Worm (Caenorhabditis elegans) whole organism, L2 larva: ENCODE results near the gene Y48G9A.11.
A peak's percentile ranks its signal among the peaks of the same experiment; 100 is the strongest.

Source experiments
- C34F6.9 ChIP-seq: fragments of 150-350 bp; optimal IDR thresholded peaks from 2 replicates; lab custom pipeline; 2014; ENCODE audit warnings: missing biosample characterization, missing genetic modification characterization
- F13H6.1 ChIP-seq: sonication (generic microtip); optimal IDR thresholded peaks from 2 replicates; lab custom pipeline; 2016; ENCODE audit warnings: missing genetic modification characterization, missing compliant biosample characterization
- R02D3.7 ChIP-seq: fragments of 150-350 bp; optimal IDR thresholded peaks from 2 replicates; lab custom pipeline; 2014; ENCODE audit warnings: missing biosample characterization, missing genetic modification characterization
- Y55F3AM.14 ChIP-seq: fragments of 200-800 bp; sonication (Bioruptor generic); optimal IDR thresholded peaks from 2 replicates; lab custom pipeline; 2018; ENCODE audit warnings: mild to moderate bottlenecking, missing genetic modification characterization, missing compliant biosample characterization
- ZK546.5 ChIP-seq: sonication (generic microtip); optimal IDR thresholded peaks from 2 replicates; lab custom pipeline; 2017; ENCODE audit warnings: missing biosample characterization, missing genetic modification characterization
- alr-1 ChIP-seq: fragments of 150-350 bp; optimal IDR thresholded peaks from 2 replicates; lab custom pipeline; 2014; ENCODE audit warnings: missing biosample characterization, missing genetic modification characterization
- aly-2 ChIP-seq: fragments of 150-350 bp; optimal IDR thresholded peaks from 2 replicates; lab custom pipeline; 2014; ENCODE audit warnings: missing biosample characterization, missing genetic modification characterization
- ama-1 ChIP-seq: fragments of 150-350 bp; optimal IDR thresholded peaks from 2 replicates; lab custom pipeline; 2018; ENCODE audit warnings: inconsistent platforms
- ceh-16 ChIP-seq: fragments of 150-350 bp; optimal IDR thresholded peaks from 2 replicates; lab custom pipeline; 2014; ENCODE audit warnings: missing biosample characterization, missing genetic modification characterization
- ceh-82 ChIP-seq: fragments of 150-350 bp; optimal IDR thresholded peaks from 2 replicates; lab custom pipeline; 2014; ENCODE audit warnings: missing biosample characterization, missing genetic modification characterization
- crh-2 ChIP-seq: sonication (generic microtip); optimal IDR thresholded peaks from 2 replicates; lab custom pipeline; 2017; ENCODE audit warnings: missing biosample characterization, missing genetic modification characterization
- dmd-4 ChIP-seq: sonication (generic microtip); optimal IDR thresholded peaks from 2 replicates; lab custom pipeline; 2017; ENCODE audit warnings: missing biosample characterization, missing genetic modification characterization
- egl-27 ChIP-seq: sonication (generic microtip); optimal IDR thresholded peaks from 3 replicates; lab custom pipeline; 2017; ENCODE audit warnings: missing biosample characterization, missing genetic modification reagents, missing genetic modification characterization
- elt-1 ChIP-seq: fragments of 150-350 bp; optimal IDR thresholded peaks from 2 replicates; lab custom pipeline; 2014; ENCODE audit warnings: missing biosample characterization, missing genetic modification characterization
- elt-3 ChIP-seq: sonication (generic microtip); optimal IDR thresholded peaks from 2 replicates; lab custom pipeline; 2017; ENCODE audit warnings: missing biosample characterization, missing genetic modification characterization
- fos-1 ChIP-seq: fragments of 150-350 bp; optimal IDR thresholded peaks from 2 replicates; lab custom pipeline; 2014; ENCODE audit warnings: missing biosample characterization, missing genetic modification characterization
- gmeb-1 ChIP-seq: fragments of 150-350 bp; optimal IDR thresholded peaks from 2 replicates; lab custom pipeline; 2014; ENCODE audit warnings: missing biosample characterization, missing genetic modification characterization
- lin-11 ChIP-seq: fragments of 150-350 bp; sonication (generic microtip); optimal IDR thresholded peaks from 2 replicates; lab custom pipeline; 2014; ENCODE audit warnings: missing biosample characterization, missing genetic modification characterization, inconsistent platforms, mixed read lengths
- lin-13 ChIP-seq: fragments of 150-350 bp; optimal IDR thresholded peaks from 2 replicates; lab custom pipeline; 2014; ENCODE audit warnings: missing biosample characterization, missing genetic modification reagents, missing genetic modification characterization
- lsy-2 ChIP-seq, 2 experiments: fragments of 150-350 bp in 1 of 2; sonication (generic microtip) in 1 of 2; optimal IDR thresholded peaks; 2 replicates each; lab custom pipeline; 2014 to 2017; ENCODE audit warnings: missing biosample characterization in 2 of 2, missing genetic modification characterization in 2 of 2
- mab-5 ChIP-seq: fragments of 150-350 bp; optimal IDR thresholded peaks from 2 replicates; lab custom pipeline; 2014; ENCODE audit warnings: missing biosample characterization, missing genetic modification characterization
- mbf-1 ChIP-seq: sonication (generic microtip); optimal IDR thresholded peaks from 2 replicates; lab custom pipeline; 2017; ENCODE audit warnings: missing biosample characterization, missing genetic modification characterization
- mdl-1 ChIP-seq, 2 experiments: fragments of 150-350 bp in 1 of 2; sonication (generic microtip) in 1 of 2; optimal IDR thresholded peaks; 2 replicates each; lab custom pipeline; 2017; ENCODE audit warnings: missing biosample characterization in 2 of 2, missing genetic modification characterization in 2 of 2
- nhr-10 ChIP-seq: sonication (generic microtip); optimal IDR thresholded peaks from 2 replicates; lab custom pipeline; 2017; ENCODE audit warnings: missing biosample characterization, missing genetic modification characterization
- nhr-11 ChIP-seq: fragments of 150-350 bp; optimal IDR thresholded peaks from 2 replicates; lab custom pipeline; 2014; ENCODE audit warnings: missing biosample characterization, missing genetic modification characterization
- nhr-12 ChIP-seq: fragments of 150-350 bp; optimal IDR thresholded peaks from 2 replicates; lab custom pipeline; 2014; ENCODE audit warnings: missing biosample characterization, missing genetic modification characterization
- nhr-21 ChIP-seq: fragments of 150-350 bp; optimal IDR thresholded peaks from 2 replicates; lab custom pipeline; 2014; ENCODE audit warnings: missing biosample characterization, missing genetic modification characterization
- nhr-23 ChIP-seq: fragments of 150-350 bp; optimal IDR thresholded peaks from 2 replicates; lab custom pipeline; 2014; ENCODE audit warnings: missing biosample characterization, missing genetic modification reagents, missing genetic modification characterization
- nhr-6 ChIP-seq: fragments of 150-350 bp; optimal IDR thresholded peaks from 2 replicates; lab custom pipeline; 2014; ENCODE audit warnings: missing biosample characterization, missing genetic modification characterization
- nhr-77 ChIP-seq: fragments of 150-350 bp; optimal IDR thresholded peaks from 2 replicates; lab custom pipeline; 2014; ENCODE audit warnings: missing biosample characterization, missing genetic modification characterization
- peb-1 ChIP-seq: fragments of 150-350 bp; optimal IDR thresholded peaks from 2 replicates; lab custom pipeline; 2014; ENCODE audit warnings: missing biosample characterization, missing genetic modification characterization
- sem-4 ChIP-seq: fragments of 150-350 bp; optimal IDR thresholded peaks from 2 replicates; lab custom pipeline; 2014; ENCODE audit warnings: missing biosample characterization, missing genetic modification reagents, missing genetic modification characterization
- skn-1 ChIP-seq: sonication (generic microtip); optimal IDR thresholded peaks from 2 replicates; lab custom pipeline; 2017; ENCODE audit warnings: missing biosample characterization, missing genetic modification characterization
- sma-3 ChIP-seq: sonication (generic microtip); optimal IDR thresholded peaks from 2 replicates; lab custom pipeline; 2016; ENCODE audit warnings: missing genetic modification reagents, missing genetic modification characterization, missing compliant biosample characterization
- snpc-4 ChIP-seq: fragments of 150-350 bp; optimal IDR thresholded peaks from 2 replicates; lab custom pipeline; 2014; ENCODE audit warnings: missing biosample characterization, missing genetic modification characterization
- unc-39 ChIP-seq: fragments of 150-350 bp; optimal IDR thresholded peaks from 2 replicates; lab custom pipeline; 2014; ENCODE audit warnings: missing biosample characterization, missing genetic modification characterization
- unc-55 ChIP-seq: fragments of 150-350 bp; sonication (generic microtip); optimal IDR thresholded peaks from 3 replicates; lab custom pipeline; 2014; ENCODE audit warnings: missing biosample characterization, missing genetic modification reagents, missing genetic modification characterization
- unc-62 ChIP-seq: fragments of 150-350 bp; optimal IDR thresholded peaks from 2 replicates; lab custom pipeline; 2014; ENCODE audit warnings: missing biosample characterization, missing genetic modification reagents, missing genetic modification characterization
- ztf-4 ChIP-seq: fragments of 150-350 bp; optimal IDR thresholded peaks from 2 replicates; lab custom pipeline; 2014; ENCODE audit warnings: missing biosample characterization, missing genetic modification characterization

The Y48G9A.11 gene

DNA sequence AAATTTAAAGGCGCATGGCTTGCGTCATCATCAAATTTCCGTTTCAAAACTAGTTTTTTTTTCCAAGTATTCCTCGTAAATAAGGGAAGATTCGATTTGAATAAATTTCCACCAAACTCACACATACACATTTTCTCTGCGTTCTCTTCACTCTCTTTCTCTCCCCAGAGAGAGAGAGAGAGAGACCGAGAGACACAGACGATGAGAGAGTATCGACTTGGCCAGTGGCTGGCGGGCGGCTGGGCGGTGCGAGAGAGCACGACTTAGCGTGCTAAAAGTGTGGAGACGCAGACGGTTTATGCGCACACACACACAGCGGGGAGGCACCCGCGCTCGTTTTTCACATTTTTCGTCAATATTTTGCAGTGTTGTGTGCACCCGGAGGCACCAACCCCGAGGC lies 15.9 kb downstream of the Y48G9A.11 start (continued):
- TF ChIP-seq nhr-23 (tag; lab: Kevin White, UChicago), result no peak
- TF ChIP-seq Y55F3AM.14, result peak; percentile 23
- TF ChIP-seq peb-1 (tag; lab: Kevin White, UChicago), result no peak
- peak; percentile 48 for TF ChIP-seq fos-1 (tag; lab: Kevin White, UChicago)
- TF ChIP-seq lsy-2 (tag; optimal IDR thresholded peaks at IDR 0.05; lab: Kevin White, UChicago), result peak; percentile 68 to 86
- peak; percentile 80 for TF ChIP-seq C34F6.9 (tag; lab: Kevin White, UChicago)
- no peak for TF ChIP-seq alr-1
- peak; percentile 83 for TF ChIP-seq F13H6.1
- TF ChIP-seq sma-3 (GFP tag; lab: Kevin White, UChicago), result peak; percentile 37
- TF ChIP-seq mdl-1 (tag; optimal IDR thresholded peaks at IDR 0.05; lab: Kevin White, UChicago), result peak in 1 of 2 experiments; percentile 54
- no peak for TF ChIP-seq R02D3.7 (tag; lab: Kevin White, UChicago)
- no peak for TF ChIP-seq ceh-16 (tag; lab: Kevin White, UChicago)
- no peak for TF ChIP-seq nhr-77
- no peak for TF ChIP-seq nhr-21
- TF ChIP-seq lin-13 (GFP tag; lab: Kevin White, UChicago), result peak; percentile 82
- TF ChIP-seq ama-1 (lab: Kevin White, UChicago), result no peak
- TF ChIP-seq ztf-4 (tag; lab: Kevin White, UChicago), result no peak
- peak; percentile 57 for TF ChIP-seq lin-11 (tag; lab: Kevin White, UChicago)
- TF ChIP-seq nhr-10, result peak; percentile 40
- TF ChIP-seq ZK546.5 (tag; lab: Kevin White, UChicago), result no peak
- peak; percentile 55 for TF ChIP-seq gmeb-1 (tag; lab: Kevin White, UChicago)
- TF ChIP-seq elt-1 (tag; lab: Kevin White, UChicago), result no peak

DNA sequence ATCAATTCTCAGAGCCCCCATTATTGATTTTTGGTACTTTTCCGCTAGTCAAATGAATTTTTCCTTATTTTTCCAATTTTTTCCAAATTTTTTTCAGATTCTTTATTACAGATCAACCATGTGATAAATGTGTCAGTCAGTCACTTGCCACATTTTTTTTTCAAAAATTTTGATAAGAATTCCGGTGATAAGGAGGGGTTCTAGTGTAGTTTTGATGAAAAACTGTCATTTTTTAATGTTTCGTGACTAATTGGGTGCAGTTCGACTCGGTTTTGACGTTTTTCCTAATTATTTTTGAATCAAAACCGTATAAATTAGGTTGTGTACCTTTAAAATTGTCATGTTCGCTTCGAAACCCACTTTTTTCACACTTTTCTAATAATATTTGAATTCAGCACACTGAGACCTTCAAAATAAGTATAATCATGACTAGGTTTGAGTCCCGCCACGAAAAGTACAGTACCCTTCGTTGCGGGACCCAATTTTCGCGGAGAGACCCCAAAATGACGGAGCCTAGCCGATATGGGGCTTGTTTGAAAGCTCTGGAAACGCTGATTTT lies 16.8 kb downstream of the Y48G9A.11 start:
- TF ChIP-seq fos-1 (tag; lab: Kevin White, UChicago), result peak; percentile 98
- TF ChIP-seq snpc-4, result no peak
- peak; percentile 67 for TF ChIP-seq crh-2 (tag; lab: Kevin White, UChicago)
- TF ChIP-seq, all 48 proteins: peak for 2

DNA sequence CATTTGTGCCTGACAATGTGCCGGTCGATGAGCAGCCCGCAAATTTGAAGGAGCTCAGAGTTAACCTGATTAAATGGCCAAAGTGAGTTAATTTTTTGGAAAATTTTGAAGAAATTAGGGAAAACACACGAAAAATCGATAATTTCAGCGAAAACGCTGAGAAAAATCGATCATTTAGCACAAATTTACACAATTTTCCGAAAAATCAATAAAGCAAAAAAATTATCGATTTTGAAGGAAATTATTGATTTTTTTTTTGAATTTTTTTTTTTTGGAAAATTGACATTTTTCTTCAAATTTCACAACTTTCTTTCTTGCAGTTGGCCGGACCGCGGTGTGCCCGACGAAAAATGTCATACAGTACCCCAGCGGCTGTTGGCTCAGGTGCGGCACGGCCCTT lies 18.5 kb downstream of the Y48G9A.11 start:
- TF ChIP-seq ceh-82 (tag; lab: Kevin White, UChicago), result no peak
- no peak for TF ChIP-seq lin-13 (GFP tag; lab: Kevin White, UChicago)
- no peak for TF ChIP-seq lsy-2 (tag; optimal IDR thresholded peaks at IDR 0.05; lab: Kevin White, UChicago)

DNA sequence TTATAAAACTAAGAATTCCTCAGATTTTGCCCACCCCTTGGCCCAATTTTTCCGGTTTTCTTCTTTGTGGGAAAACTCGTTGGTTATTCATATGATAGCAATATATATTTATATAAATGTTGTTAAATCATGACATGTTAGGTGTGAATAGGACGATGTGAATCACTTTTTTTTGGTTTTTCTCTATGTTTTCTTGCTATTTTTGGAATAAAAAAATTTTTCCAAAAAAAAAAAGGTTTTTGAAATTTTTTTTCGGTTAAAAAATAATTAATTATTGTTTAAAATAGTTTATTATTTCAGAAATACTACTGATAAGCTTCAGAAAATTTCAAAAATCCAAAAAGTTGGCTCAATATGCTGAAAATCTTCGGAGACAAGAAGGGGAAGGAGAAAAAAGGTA lies 24.3 kb downstream of the Y48G9A.11 start, which contains the start of gene Y48G9A.9:
Gene Y48G9A.9, plus strand, starts transcription at position 301 of the 400 bp plus-strand sequence.
- TF ChIP-seq mab-5 (tag; lab: Kevin White, UChicago) (no peak), ztf-4 (tag; lab: Kevin White, UChicago) (no peak), C34F6.9 (tag; lab: Kevin White, UChicago) (no peak), snpc-4 (no peak), elt-3 (tag; lab: Kevin White, UChicago) (no peak), sem-4 (no peak), nhr-12 (tag; lab: Kevin White, UChicago) (no peak), nhr-10 (no peak), egl-27 (tag; lab: Kevin White, UChicago) (no peak), gmeb-1 (tag; lab: Kevin White, UChicago) (no peak), lin-11 (tag; lab: Kevin White, UChicago) (no peak)

DNA sequence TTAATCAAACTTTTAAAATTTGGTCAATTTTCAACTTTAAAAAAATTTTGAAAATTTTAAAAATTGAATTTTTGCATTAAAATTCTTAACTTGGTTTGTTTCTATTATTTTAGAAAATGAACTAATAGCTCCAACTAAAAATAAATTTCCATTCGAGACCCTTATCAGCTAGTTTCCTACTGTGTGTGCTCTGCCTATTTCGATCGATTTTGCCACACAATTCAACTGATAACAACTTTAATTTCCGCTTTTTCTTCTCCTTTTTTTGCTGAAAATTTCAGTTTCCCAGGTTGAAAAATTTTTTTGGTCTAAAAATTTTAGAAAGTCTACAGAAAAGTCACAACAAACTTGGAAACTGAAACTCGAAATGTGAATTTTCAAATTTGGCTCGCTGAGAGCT lies 25.3 kb downstream of the Y48G9A.11 start:
- no peak for TF ChIP-seq C34F6.9 (tag; lab: Kevin White, UChicago)
- peak; percentile 67 for TF ChIP-seq fos-1 (tag; lab: Kevin White, UChicago)

DNA sequence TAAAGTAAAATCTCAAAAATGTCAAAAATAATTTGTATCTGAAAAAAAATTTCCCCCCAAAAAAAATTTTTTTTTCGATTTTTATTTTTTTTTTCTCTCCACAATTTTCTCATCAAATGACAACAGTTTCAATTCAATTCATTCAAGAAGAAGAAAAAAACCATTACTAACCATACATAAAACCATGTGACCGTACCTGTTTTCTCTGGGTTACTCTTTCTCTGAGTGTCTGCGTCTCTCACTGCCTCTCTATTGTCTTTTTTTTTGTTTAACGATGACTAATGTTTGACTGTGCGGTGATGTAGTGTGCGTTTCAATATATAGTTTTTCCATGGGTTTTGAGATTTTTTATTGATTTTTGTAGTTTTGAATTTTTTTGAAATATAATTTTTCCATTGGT lies 26.0 kb downstream of the Y48G9A.11 start:
- no peak for TF ChIP-seq skn-1 (tag; lab: Kevin White, UChicago)
- no peak for TF ChIP-seq unc-55 (GFP tag; lab: Kevin White, UChicago)
- TF ChIP-seq nhr-10, result no peak
- TF ChIP-seq nhr-12 (tag; lab: Kevin White, UChicago), result no peak
- TF ChIP-seq mbf-1 (tag; lab: Kevin White, UChicago), result no peak
- peak; percentile 64 for TF ChIP-seq C34F6.9 (tag; lab: Kevin White, UChicago)
- no peak for TF ChIP-seq nhr-77
- TF ChIP-seq mab-5 (tag; lab: Kevin White, UChicago), result no peak
- no peak for TF ChIP-seq nhr-23 (tag; lab: Kevin White, UChicago)
- TF ChIP-seq dmd-4 (tag; lab: Kevin White, UChicago), result no peak
- no peak for TF ChIP-seq elt-3 (tag; lab: Kevin White, UChicago)
- TF ChIP-seq sma-3 (GFP tag; lab: Kevin White, UChicago), result peak; percentile 80
- TF ChIP-seq gmeb-1 (tag; lab: Kevin White, UChicago), result peak; percentile 77
- no peak for TF ChIP-seq unc-62
- TF ChIP-seq snpc-4, result no peak
- no peak for TF ChIP-seq aly-2 (tag; lab: Kevin White, UChicago)
- no peak for TF ChIP-seq R02D3.7 (tag; lab: Kevin White, UChicago)
- TF ChIP-seq mdl-1 (tag; optimal IDR thresholded peaks at IDR 0.05; lab: Kevin White, UChicago), result no peak
- TF ChIP-seq lin-13 (GFP tag; lab: Kevin White, UChicago), result peak; percentile 34
- no peak for TF ChIP-seq ama-1 (lab: Kevin White, UChicago)
- TF ChIP-seq nhr-21, result peak; percentile 11
- peak; percentile 75 for TF ChIP-seq crh-2 (tag; lab: Kevin White, UChicago)
- no peak for TF ChIP-seq nhr-11 (tag; lab: Kevin White, UChicago)
- peak; percentile 89 for TF ChIP-seq fos-1 (tag; lab: Kevin White, UChicago)
- TF ChIP-seq nhr-6, result peak; percentile 63
- TF ChIP-seq Y55F3AM.14, result no peak
- TF ChIP-seq alr-1, result no peak
- TF ChIP-seq ceh-82 (tag; lab: Kevin White, UChicago), result no peak
- no peak for TF ChIP-seq peb-1 (tag; lab: Kevin White, UChicago)
- TF ChIP-seq unc-39 (tag; lab: Kevin White, UChicago), result no peak
